Worm (Caenorhabditis elegans): Measurements from ENCODE around the gene H04D03.7.
A peak's percentile ranks its signal among the peaks of the same experiment; 100 is the strongest.

Gene H04D03.7

DNA sequence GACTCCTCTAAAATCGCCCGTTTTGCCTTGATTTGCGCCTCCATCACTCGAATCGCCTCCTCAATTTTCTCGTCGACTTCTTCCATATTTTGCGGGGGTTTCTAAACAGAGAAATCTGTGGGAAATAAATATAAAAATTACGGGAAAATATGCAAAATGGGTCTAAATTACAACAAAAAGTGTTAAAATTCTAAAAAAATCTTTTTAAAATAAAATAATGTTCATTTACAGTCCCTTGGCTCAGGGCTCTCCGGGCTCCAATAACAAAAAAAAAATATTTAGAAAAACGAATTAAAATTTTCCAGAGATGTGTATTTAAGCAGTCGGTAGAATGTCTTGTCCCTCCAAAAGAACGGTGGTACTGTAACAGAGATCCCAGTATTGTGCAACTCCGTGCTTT is 22.7 kb downstream of the H04D03.7 start, which contains the start of gene M03C11.6:
M03C11.6 (minus strand) TSS at position 101 of the 400 bp plus-strand sequence.
- TF ChIP-seq nhr-12 (tag; optimal IDR thresholded peaks at IDR 0.05) (no peak), flh-1 (GFP tag; optimal IDR thresholded peaks at IDR 0.05) (no peak)

DNA sequence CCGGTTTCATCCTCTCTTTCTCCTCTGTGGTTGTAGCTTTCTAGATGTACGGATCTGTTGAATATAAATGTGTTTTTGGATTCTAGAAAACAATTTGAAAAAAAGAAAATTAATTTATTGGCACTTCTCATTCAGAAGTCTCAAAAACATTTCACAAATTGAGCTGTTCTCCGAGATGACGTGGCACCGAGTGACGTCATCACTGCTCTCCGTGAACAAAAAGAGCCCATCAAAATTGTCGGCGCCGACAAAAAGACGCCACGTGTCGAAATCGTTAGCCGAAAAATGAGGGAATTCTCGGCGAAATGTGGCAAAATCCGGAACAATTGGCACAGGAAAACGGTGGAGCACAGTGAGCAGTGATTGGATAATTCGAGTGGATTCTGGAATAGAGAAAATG is 24.9 kb downstream of the H04D03.7 start:
- TF ChIP-seq lin-13 (tag; optimal IDR thresholded peaks at IDR 0.05) (no peak), pha-4 (tag; optimal IDR thresholded peaks at IDR 0.05) (no peak)

DNA sequence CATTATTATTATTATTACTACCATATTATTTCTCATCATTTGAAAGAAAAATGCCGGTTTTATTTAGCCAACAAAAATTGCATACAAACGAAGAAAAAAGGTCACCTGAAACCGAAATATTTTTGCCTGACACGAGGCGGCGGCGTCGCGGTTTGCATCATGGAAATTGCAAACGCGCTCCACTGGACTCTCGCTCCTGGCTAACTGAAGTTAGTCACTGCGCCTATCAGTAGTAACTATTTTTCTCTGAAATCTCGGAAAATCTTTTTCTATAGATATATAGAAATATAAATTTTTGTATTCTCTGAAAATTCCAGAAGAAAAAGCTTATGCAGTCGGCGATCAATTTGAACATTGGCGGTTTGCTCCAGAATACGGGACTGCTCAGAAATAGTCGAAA is 30.8 kb downstream of the H04D03.7 start, which contains the start of gene ymel-1:
ymel-1 (plus strand) TSS at position 318 of the 400 bp plus-strand sequence.
- TF ChIP-seq M03D4.4 (tag; optimal IDR thresholded peaks at IDR 0.05), result peak; percentile 25
- no peak for TF ChIP-seq tbx-8 (GFP tag; optimal IDR thresholded peaks at IDR 0.05)

DNA sequence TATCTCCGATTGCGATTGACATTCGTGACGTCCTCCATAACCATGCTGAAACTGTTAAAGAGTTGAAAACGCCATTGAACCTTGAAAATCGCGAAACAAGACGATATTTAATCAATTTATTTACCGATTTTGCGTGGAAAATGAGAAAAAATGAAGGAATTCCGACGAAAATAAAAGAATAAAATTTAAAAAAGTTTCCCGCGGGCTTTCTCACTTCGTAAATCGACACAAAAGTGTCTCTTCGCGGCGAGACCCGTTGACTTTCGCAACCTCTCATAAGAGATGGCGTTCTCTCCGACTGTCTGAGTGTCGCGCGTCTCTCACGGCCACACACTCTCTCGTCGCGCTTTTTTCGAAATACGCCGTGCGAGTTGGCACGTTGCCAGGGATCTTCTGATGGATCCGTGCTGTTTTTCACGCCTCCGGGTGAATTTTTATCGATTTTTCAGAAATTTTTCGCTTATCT is 39.4 kb downstream of the H04D03.7 start, which contains the start of gene hat-1:
hat-1 (minus strand) TSS at position 51 of the 466 bp plus-strand sequence.
- no peak for TF ChIP-seq nhr-28 (tag; optimal IDR thresholded peaks at IDR 0.05)
- no peak for TF ChIP-seq flh-1 (GFP tag; optimal IDR thresholded peaks at IDR 0.05)
- no peak for TF ChIP-seq M03D4.4 (tag; optimal IDR thresholded peaks at IDR 0.05)
- TF ChIP-seq unc-62 (GFP tag; optimal IDR thresholded peaks at IDR 0.05), result no peak
- TF ChIP-seq lin-32 (GFP tag; optimal IDR thresholded peaks at IDR 0.05), result no peak
- no peak for TF ChIP-seq snpc-4 (tag; optimal IDR thresholded peaks at IDR 0.05)
- no peak for TF ChIP-seq mab-5 (tag; optimal IDR thresholded peaks at IDR 0.05)
- peak; percentile 23 for TF ChIP-seq sptf-1 (tag; optimal IDR thresholded peaks at IDR 0.05)
- TF ChIP-seq nhr-76 (tag; optimal IDR thresholded peaks at IDR 0.05), result no peak
- TF ChIP-seq ztf-11 (tag; optimal IDR thresholded peaks at IDR 0.05), result peak; percentile 14
- TF ChIP-seq lsy-2 (tag; optimal IDR thresholded peaks at IDR 0.05), result peak; percentile 84
- no peak for TF ChIP-seq sem-2 (GFP tag; optimal IDR thresholded peaks at IDR 0.05)
- peak; percentile 84 for TF ChIP-seq lin-13 (tag; optimal IDR thresholded peaks at IDR 0.05)
- no peak for TF ChIP-seq nhr-12 (tag; optimal IDR thresholded peaks at IDR 0.05)
- TF ChIP-seq elt-1 (tag; optimal IDR thresholded peaks at IDR 0.05; ENCODE audit: borderline replicate concordance, insufficient read depth), result peak; percentile 13
- TF ChIP-seq cnd-1 (tag; optimal IDR thresholded peaks at IDR 0.05), result no peak
- TF ChIP-seq elt-3 (tag; optimal IDR thresholded peaks at IDR 0.05), result no peak
- TF ChIP-seq ceh-39 (tag; optimal IDR thresholded peaks at IDR 0.05), result peak; percentile 45
- TF ChIP-seq ceh-43 (GFP tag; optimal IDR thresholded peaks at IDR 0.05), result no peak
- no peak for TF ChIP-seq nhr-2 (tag; optimal IDR thresholded peaks at IDR 0.05)
- no peak for TF ChIP-seq blmp-1 (tag; optimal IDR thresholded peaks at IDR 0.05)
- TF ChIP-seq pha-4 (tag; optimal IDR thresholded peaks at IDR 0.05), result peak; percentile 76
- no peak for TF ChIP-seq mls-2 (tag; optimal IDR thresholded peaks at IDR 0.05)
- TF ChIP-seq nhr-237 (tag; optimal IDR thresholded peaks at IDR 0.05), result peak; percentile 85
- TF ChIP-seq ceh-83 (GFP tag; optimal IDR thresholded peaks at IDR 0.05), result no peak
- TF ChIP-seq mep-1 (tag; optimal IDR thresholded peaks at IDR 0.05), result peak; percentile 63
- TF ChIP-seq ces-1 (GFP tag; optimal IDR thresholded peaks at IDR 0.05), result peak; percentile 68
- peak; percentile 8 for TF ChIP-seq ham-2 (GFP tag; optimal IDR thresholded peaks at IDR 0.05)
- TF ChIP-seq tbx-8 (GFP tag; optimal IDR thresholded peaks at IDR 0.05), result peak; percentile 27
- TF ChIP-seq unc-39 (tag; optimal IDR thresholded peaks at IDR 0.05), result no peak
- no peak for TF ChIP-seq drap-1 (GFP tag; optimal IDR thresholded peaks at IDR 0.05)
- peak; percentile 7 for TF ChIP-seq unc-120 (tag; optimal IDR thresholded peaks at IDR 0.05; ENCODE audit: poor library complexity, severe bottlenecking)
- TF ChIP-seq bed-3 (GFP tag; optimal IDR thresholded peaks at IDR 0.05), result no peak
- TF ChIP-seq hlh-1 (tag; optimal IDR thresholded peaks at IDR 0.05), result no peak
- TF ChIP-seq zip-8 (tag; optimal IDR thresholded peaks at IDR 0.05), result peak; percentile 1

DNA sequence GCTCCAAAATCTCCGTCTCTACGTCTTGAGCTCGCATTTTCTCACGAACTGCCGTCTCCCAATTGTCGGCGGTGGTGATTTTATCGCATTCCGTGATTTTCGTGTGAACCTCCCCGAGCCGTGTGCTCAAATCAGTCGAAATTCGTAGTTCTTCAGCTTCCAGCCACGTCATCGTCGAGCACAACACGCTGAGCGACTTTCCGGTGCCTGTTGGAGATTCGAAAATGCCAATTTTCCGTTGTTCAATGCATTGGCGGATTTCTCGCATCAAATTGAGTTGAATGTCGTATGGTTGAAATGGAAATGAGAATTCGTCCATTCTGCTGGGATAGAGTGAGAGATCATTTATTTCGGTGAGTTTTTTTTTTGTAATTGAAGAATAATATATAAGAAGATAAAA is 41.7 kb downstream of the H04D03.7 start, which contains the start of the genes M03C11.3 and chl-1:
M03C11.3 (plus strand) TSS at position 153 of the 400 bp plus-strand sequence.
chl-1 (minus strand) TSS at position 323 of the 400 bp plus-strand sequence.
- TF ChIP-seq cnd-1 (tag; optimal IDR thresholded peaks at IDR 0.05) (no peak), drap-1 (GFP tag; optimal IDR thresholded peaks at IDR 0.05) (no peak), ceh-39 (tag; optimal IDR thresholded peaks at IDR 0.05) (no peak), bed-3 (GFP tag; optimal IDR thresholded peaks at IDR 0.05) (no peak), unc-39 (tag; optimal IDR thresholded peaks at IDR 0.05) (no peak), flh-1 (GFP tag; optimal IDR thresholded peaks at IDR 0.05) (no peak)

Data from whole organism, mixed stage, embryonic.